Fruit fly (Drosophila melanogaster) whole organism, embryonic: ENCODE data around the gene CG10333.

Experiments used
- CG10209 ChIP-seq: fragments of 200-800 bp; sonication (Bioruptor generic); optimal IDR thresholded peaks from 3 replicates; lab custom pipeline; 2017; ENCODE audit warnings: missing biosample characterization, mild to moderate bottlenecking, missing genetic modification characterization, missing genetic modification reagents
- CG10321 ChIP-seq: fragments of 200-800 bp; sonication (Bioruptor generic); IDR thresholded peaks from 2 replicates; pipeline ENCODE4 v1.3.6; 2022; ENCODE audit warnings: missing biosample characterization, missing genetic modification characterization
- CG10565 ChIP-seq: fragments of 200-800 bp; sonication (Bioruptor generic); optimal IDR thresholded peaks from 3 replicates; lab custom pipeline; 2016; ENCODE audit warnings: missing biosample characterization, mild to moderate bottlenecking, missing genetic modification characterization
- CG14014 ChIP-seq: fragments of 200-800 bp; sonication (Bioruptor generic); IDR thresholded peaks from 2 replicates; pipeline ENCODE4 v1.3.6; 2022; ENCODE audit warnings: missing biosample characterization, missing genetic modification characterization
- CG14441 ChIP-seq: fragments of 200-800 bp; sonication (Bioruptor generic); IDR thresholded peaks from 2 replicates; pipeline ENCODE4 v1.3.6; 2022; ENCODE audit warnings: missing biosample characterization, missing genetic modification characterization
- CG17802 ChIP-seq: fragments of 200-800 bp; sonication (Bioruptor generic); optimal IDR thresholded peaks from 2 replicates; lab custom pipeline; 2018; ENCODE audit warnings: missing biosample characterization, mild to moderate bottlenecking, missing genetic modification characterization, moderate library complexity
- CG2120 ChIP-seq: fragments of 200-800 bp; sonication (Bioruptor generic); optimal IDR thresholded peaks from 3 replicates; lab custom pipeline; 2016; ENCODE audit warnings: missing biosample characterization, missing genetic modification characterization
- CG30403 ChIP-seq: fragments of 200-800 bp; sonication (Bioruptor generic); optimal IDR thresholded peaks from 3 replicates; lab custom pipeline; 2016; ENCODE audit warnings: missing biosample characterization, missing genetic modification characterization
- CG31388 ChIP-seq: fragments of 200-800 bp; sonication (Bioruptor generic); optimal IDR thresholded peaks from 2 replicates; lab custom pipeline; 2016; ENCODE audit warnings: missing biosample characterization, missing genetic modification characterization
- CG3281 ChIP-seq: fragments of 200-800 bp; sonication (Bioruptor generic); optimal IDR thresholded peaks from 3 replicates; lab custom pipeline; 2017; ENCODE audit warnings: missing biosample characterization, mild to moderate bottlenecking, missing genetic modification characterization
- CG34376 ChIP-seq: fragments of 200-800 bp; sonication (Bioruptor generic); optimal IDR thresholded peaks from 2 replicates; lab custom pipeline; 2018; ENCODE audit warnings: missing biosample characterization, mild to moderate bottlenecking, missing genetic modification characterization
- CG3847 ChIP-seq: fragments of 200-800 bp; sonication (Bioruptor generic); IDR thresholded peaks from 2 replicates; pipeline ENCODE4 v1.3.6; 2022; ENCODE audit warnings: missing biosample characterization, missing genetic modification characterization
- CG4854 ChIP-seq: fragments of 200-800 bp; sonication (Bioruptor generic); optimal IDR thresholded peaks from 2 replicates; lab custom pipeline; 2016; ENCODE audit warnings: missing biosample characterization, missing genetic modification characterization, inconsistent platforms
- CG7786 ChIP-seq: fragments of 200-800 bp; sonication (Bioruptor generic); optimal IDR thresholded peaks from 2 replicates; lab custom pipeline; 2016; ENCODE audit warnings: missing biosample characterization, missing genetic modification characterization
- CG8290 ChIP-seq, 3 experiments: fragments of 200-800 bp; sonication (Bioruptor generic); optimal IDR thresholded peaks; 2 replicates each; lab custom pipeline; 2016 to 2019; ENCODE audit warnings: missing biosample characterization in 3 of 3, missing genetic modification characterization in 3 of 3, mild to moderate bottlenecking in 2 of 3, moderate library complexity in 1 of 3
- CG9215 ChIP-seq: fragments of 200-800 bp; sonication (Bioruptor generic); IDR thresholded peaks from 2 replicates; pipeline ENCODE4 v1.3.6; 2022; ENCODE audit warnings: missing biosample characterization, missing genetic modification characterization
- CG9797 ChIP-seq: fragments of 200-800 bp; sonication (Bioruptor generic); optimal IDR thresholded peaks from 3 replicates; lab custom pipeline; 2018; ENCODE audit warnings: missing biosample characterization, mild to moderate bottlenecking, missing genetic modification characterization
- Dad ChIP-seq: fragments of 200-800 bp; sonication (Bioruptor generic); optimal IDR thresholded peaks from 3 replicates; lab custom pipeline; 2016; ENCODE audit warnings: missing biosample characterization, missing genetic modification characterization
- Dbx ChIP-seq: fragments of 200-800 bp; sonication (Bioruptor generic); IDR thresholded peaks from 3 replicates; pipeline ENCODE4 v1.3.6; 2022; ENCODE audit warnings: missing biosample characterization, missing genetic modification characterization
- Dek ChIP-seq: fragments of 200-800 bp; sonication (Bioruptor generic); optimal IDR thresholded peaks from 3 replicates; lab custom pipeline; 2019; ENCODE audit warnings: missing biosample characterization, mild to moderate bottlenecking, missing genetic modification characterization, moderate library complexity
- GATAe ChIP-seq: fragments of 200-800 bp; sonication (Bioruptor generic); conservative IDR thresholded peaks from 2 replicates; pipeline ENCODE4 v1.3.6; 2022; ENCODE audit warnings: missing biosample characterization, missing genetic modification characterization
- HLHmδ ChIP-seq: fragments of 200-800 bp; sonication (Bioruptor generic); optimal IDR thresholded peaks from 2 replicates; lab custom pipeline; 2018; ENCODE audit warnings: missing biosample characterization, mild to moderate bottlenecking, missing genetic modification characterization, moderate library complexity
- Hmr ChIP-seq: fragments of 200-800 bp; sonication (Bioruptor generic); optimal IDR thresholded peaks from 3 replicates; lab custom pipeline; 2017; ENCODE audit warnings: mild to moderate bottlenecking, missing biosample characterization, missing genetic modification reagents, missing genetic modification characterization
- MTF-1 ChIP-seq: fragments of 200-800 bp; sonication (Bioruptor generic); optimal IDR thresholded peaks from 2 replicates; lab custom pipeline; 2018; ENCODE audit warnings: missing biosample characterization, mild to moderate bottlenecking, missing genetic modification characterization, borderline replicate concordance
- Neu2 ChIP-seq: fragments of 200-800 bp; sonication (Bioruptor generic); optimal IDR thresholded peaks from 3 replicates; lab custom pipeline; 2016; ENCODE audit warnings: missing biosample characterization, missing genetic modification characterization, borderline replicate concordance
- PHDP ChIP-seq: fragments of 200-800 bp; sonication (Bioruptor generic); optimal IDR thresholded peaks from 3 replicates; lab custom pipeline; 2018; ENCODE audit warnings: missing biosample characterization, mild to moderate bottlenecking, missing genetic modification characterization, moderate library complexity
- Pdp1 ChIP-seq, 2 experiments: fragments of 200-800 bp; sonication (Bioruptor generic); optimal IDR thresholded peaks; 3 replicates each; lab custom pipeline; 2016; ENCODE audit warnings: missing biosample characterization in 2 of 2, missing genetic modification characterization in 2 of 2, mild to moderate bottlenecking in 1 of 2, moderate library complexity in 1 of 2
- Sin3A ChIP-seq: fragments of >200 bp; optimal IDR thresholded peaks from 2 replicates; lab custom pipeline; 2018
- aop ChIP-seq: fragments of 200-800 bp; sonication (Bioruptor generic); IDR thresholded peaks from 2 replicates; pipeline ENCODE4 v1.3.6; 2022; ENCODE audit warnings: missing biosample characterization, missing genetic modification characterization
- ash1 ChIP-seq: fragments of 200-800 bp; sonication (Bioruptor generic); optimal IDR thresholded peaks from 2 replicates; lab custom pipeline; 2018; ENCODE audit warnings: missing biosample characterization, mild to moderate bottlenecking, missing genetic modification characterization
- cato ChIP-seq: fragments of 200-800 bp; sonication (Bioruptor generic); optimal IDR thresholded peaks from 2 replicates; lab custom pipeline; 2016; ENCODE audit warnings: missing biosample characterization, missing genetic modification characterization, borderline replicate concordance
- chinmo ChIP-seq: fragments of 200-800 bp; sonication (Bioruptor generic); IDR thresholded peaks from 4 replicates; pipeline ENCODE4 v1.3.6; 2022; ENCODE audit warnings: missing biosample characterization, missing genetic modification characterization; ENCODE audit not compliant: partially characterized antibody
- cwo ChIP-seq: fragments of 200-800 bp; sonication (Bioruptor generic); optimal IDR thresholded peaks from 3 replicates; lab custom pipeline; 2017; ENCODE audit warnings: missing biosample characterization, missing genetic modification characterization, mild to moderate bottlenecking, moderate library complexity, missing genetic modification reagents
- dmrt99B ChIP-seq: fragments of 200-800 bp; sonication (Bioruptor generic); optimal IDR thresholded peaks from 2 replicates; lab custom pipeline; 2018; ENCODE audit warnings: missing biosample characterization, mild to moderate bottlenecking, missing genetic modification characterization, moderate library complexity
- exex ChIP-seq: fragments of 200-800 bp; sonication (Bioruptor generic); optimal IDR thresholded peaks from 4 replicates; lab custom pipeline; 2018; ENCODE audit warnings: missing biosample characterization, mild to moderate bottlenecking, missing genetic modification characterization, moderate library complexity
- gem ChIP-seq: fragments of 200-800 bp; sonication (Bioruptor generic); optimal IDR thresholded peaks from 2 replicates; lab custom pipeline; 2019; ENCODE audit warnings: missing biosample characterization, mild to moderate bottlenecking, missing genetic modification characterization, moderate library complexity
- h ChIP-seq: fragments of >200 bp; optimal IDR thresholded peaks from 2 replicates; lab custom pipeline; 2017
- lbe ChIP-seq: fragments of 200-800 bp; sonication (Bioruptor generic); optimal IDR thresholded peaks from 2 replicates; lab custom pipeline; 2016; ENCODE audit warnings: missing biosample characterization, mild to moderate bottlenecking, missing genetic modification characterization
- maf-S ChIP-seq: fragments of 200-800 bp; sonication (Bioruptor generic); optimal IDR thresholded peaks from 2 replicates; lab custom pipeline; 2016; ENCODE audit warnings: missing biosample characterization, missing genetic modification characterization
- mirr ChIP-seq: fragments of 200-800 bp; sonication (Bioruptor generic); optimal IDR thresholded peaks from 3 replicates; lab custom pipeline; 2018; ENCODE audit warnings: missing biosample characterization, mild to moderate bottlenecking, missing genetic modification characterization
- nau ChIP-seq: fragments of 200-800 bp; sonication (Bioruptor generic); optimal IDR thresholded peaks from 3 replicates; lab custom pipeline; 2017; ENCODE audit warnings: missing biosample characterization, mild to moderate bottlenecking, missing genetic modification characterization, missing genetic modification reagents
- pan ChIP-seq, 4 experiments: fragments of >200 bp in 3 of 4; fragments of 200-800 bp in 1 of 4; sonication (Bioruptor generic) in 1 of 4; optimal IDR thresholded peaks in 3 of 4; IDR thresholded peaks in 1 of 4; 2 replicates each; pipeline versions ENCODE4 v1.3.6 to Lab custom; 2017 to 2022; ENCODE audit warnings: missing biosample characterization in 2 of 4, missing genetic modification characterization in 2 of 4, mixed read lengths in 1 of 4
- pita ChIP-seq: fragments of 200-800 bp; sonication (Bioruptor generic); optimal IDR thresholded peaks from 2 replicates; lab custom pipeline; 2017; ENCODE audit warnings: missing biosample characterization, mild to moderate bottlenecking, missing genetic modification characterization
- row ChIP-seq: fragments of 200-800 bp; sonication (Bioruptor generic); IDR thresholded peaks from 3 replicates; pipeline ENCODE4 v1.3.6; 2022; ENCODE audit warnings: missing biosample characterization, missing genetic modification characterization
- sd ChIP-seq: fragments of 200-800 bp; sonication (Bioruptor generic); optimal IDR thresholded peaks from 3 replicates; lab custom pipeline; 2018; ENCODE audit warnings: missing biosample characterization, mild to moderate bottlenecking, missing genetic modification characterization, moderate library complexity
- sens ChIP-seq: fragments of 200-800 bp; sonication (Bioruptor generic); peaks from one replicate; lab custom pipeline; 2016; ENCODE audit warnings: missing biosample characterization, missing genetic modification characterization
- sisA ChIP-seq: fragments of 200-800 bp; sonication (Bioruptor generic); IDR thresholded peaks from 2 replicates; pipeline ENCODE4 v1.3.6; 2022; ENCODE audit warnings: missing biosample characterization, missing genetic modification characterization
- slbo ChIP-seq: fragments of 200-800 bp; sonication (Bioruptor generic); IDR thresholded peaks from 2 replicates; pipeline ENCODE4 v1.3.6; 2022; ENCODE audit warnings: missing biosample characterization, missing genetic modification characterization
- sna ChIP-seq: fragments of 200-800 bp; sonication (Bioruptor generic); IDR thresholded peaks from 2 replicates; pipeline ENCODE4 v1.3.6; 2022; ENCODE audit warnings: missing biosample characterization, missing genetic modification characterization; ENCODE audit not compliant: partially characterized antibody
- sug ChIP-seq: fragments of 200-800 bp; optimal IDR thresholded peaks from 2 replicates; lab custom pipeline; 2019; ENCODE audit warnings: missing biosample characterization, mild to moderate bottlenecking, missing genetic modification characterization, moderate library complexity
- twi ChIP-seq: fragments of 200-800 bp; optimal IDR thresholded peaks from 2 replicates; lab custom pipeline; 2019; ENCODE audit warnings: missing biosample characterization, mild to moderate bottlenecking, missing genetic modification characterization, moderate library complexity

The CG10333 gene

dm6 chr2L:18559084-18559483 is 47.5 kb upstream of the CG10333 start:
- peak; percentile 11; the same call in 1 of the 2 replicates for TF ChIP-seq CG14014 (GFP tag; lab: Robert Waterston, UW)
- peak; percentile 53 for TF ChIP-seq cwo (GFP tag; lab: Kevin White, UChicago)
- TF ChIP-seq ash1, result no peak
- TF ChIP-seq CG31388 (GFP tag; lab: Kevin White, UChicago), result no peak
- TF ChIP-seq CG10209 (GFP tag; lab: Kevin White, UChicago), result no peak
- TF ChIP-seq chinmo (GFP tag; lab: Robert Waterston, UW), result 0 out of 4 replicates have a peak, but pooled peaks have one; percentile 10
- TF ChIP-seq CG3281 (GFP tag; lab: Kevin White, UChicago), result peak; percentile 1
- TF ChIP-seq CG3847, result no peak
- no peak for TF ChIP-seq pan (optimal IDR thresholded peaks at IDR 0.05; lab: Kevin White, UChicago)
- TF ChIP-seq pan (GFP tag; optimal IDR thresholded peaks at IDR 0.05 in 1 of 2, IDR thresholded peaks at IDR 0.05 in 1 of 2), result no peak
- TF ChIP-seq Sin3A (lab: Kevin White, UChicago), result no peak
- TF ChIP-seq Dad (GFP tag; lab: Kevin White, UChicago), result no peak
- peak; percentile 1 for TF ChIP-seq nau (GFP tag; lab: Kevin White, UChicago)
- no peak for TF ChIP-seq Neu2
- TF ChIP-seq CG17802, result no peak
- no peak for TF ChIP-seq CG4854
- no peak for TF ChIP-seq CG10565 (GFP tag; lab: Kevin White, UChicago)
- TF ChIP-seq Hmr (GFP tag; lab: Kevin White, UChicago), result peak; percentile 6
- 0 out of 2 replicates have a peak, but pooled peaks have one; percentile 21 for TF ChIP-seq slbo (GFP tag; lab: Robert Waterston, UW)
- no peak for TF ChIP-seq CG7786
- TF ChIP-seq CG30403 (GFP tag; lab: Kevin White, UChicago), result no peak
- TF ChIP-seq CG14441 (GFP tag; lab: Robert Waterston, UW), result no peak
- no peak for TF ChIP-seq twi
- TF ChIP-seq HLHmδ, result no peak
- peak; percentile 12 for TF ChIP-seq lbe (GFP tag; lab: Kevin White, UChicago)
- no peak for TF ChIP-seq GATAe (GFP tag; lab: Robert Waterston, UW)
- no peak for TF ChIP-seq PHDP (tag; lab: Kevin White, UChicago)
- peak; percentile 11 for TF ChIP-seq CG2120 (GFP tag; lab: Kevin White, UChicago)
- TF ChIP-seq Pdp1 (GFP tag; optimal IDR thresholded peaks at IDR 0.05; lab: Kevin White, UChicago), result no peak
- TF ChIP-seq h, result no peak
- TF ChIP-seq sd (tag; lab: Kevin White, UChicago), result peak; percentile 74

dm6 chr2L:18561018-18561417 is 45.6 kb upstream of the CG10333 start:
- TF ChIP-seq CG9797 (GFP tag; lab: Kevin White, UChicago), result no peak
- TF ChIP-seq Dek (tag; lab: Kevin White, UChicago), result no peak
- no peak for TF ChIP-seq dmrt99B (tag; lab: Kevin White, UChicago)
- no peak for TF ChIP-seq pita (GFP tag; lab: Kevin White, UChicago)
- peak; percentile 77 for TF ChIP-seq sug
- peak; percentile 62 for TF ChIP-seq mirr (GFP tag; lab: Kevin White, UChicago)
- no peak for TF ChIP-seq Sin3A (lab: Kevin White, UChicago)
- TF ChIP-seq CG8290 (GFP tag; optimal IDR thresholded peaks at IDR 0.05; lab: Kevin White, UChicago), result no peak
- peak in 1 of 2 experiments; percentile 0 for TF ChIP-seq CG8290 (tag; optimal IDR thresholded peaks at IDR 0.05; lab: Kevin White, UChicago)
- peak; percentile 28 for TF ChIP-seq CG34376 (GFP tag; lab: Kevin White, UChicago)
- TF ChIP-seq Dbx (GFP tag; lab: Robert Waterston, UW), result no peak
- TF ChIP-seq sisA (GFP tag; lab: Robert Waterston, UW), result no peak
- TF ChIP-seq maf-S, result no peak
- no peak for TF ChIP-seq MTF-1
- peak; percentile 6 for TF ChIP-seq sens (GFP tag; lab: Kevin White, UChicago)
- no peak for TF ChIP-seq cato (GFP tag; lab: Kevin White, UChicago)
- TF ChIP-seq CG10321 (GFP tag; lab: Robert Waterston, UW), result 0 out of 2 replicates have a peak, but pooled peaks have one; percentile 25
- TF ChIP-seq aop (GFP tag; lab: Robert Waterston, UW), result no peak
- no peak for TF ChIP-seq row (GFP tag; lab: Robert Waterston, UW)
- TF ChIP-seq sna, result no peak
- no peak for TF ChIP-seq CG9215
- peak; percentile 76 for TF ChIP-seq exex
- TF ChIP-seq gem (tag; lab: Kevin White, UChicago), result peak; percentile 26
